Fruit fly (Drosophila melanogaster): ENCODE measurements around the gene kon.

- TF ChIP-seq CG12942 (GFP tag; optimal IDR thresholded peaks at IDR 0.05) (no peak), CG1647 (GFP tag; optimal IDR thresholded peaks at IDR 0.05) (no peak), Atf3 (GFP tag; optimal IDR thresholded peaks at IDR 0.05) (no peak), pan (optimal IDR thresholded peaks at IDR 0.05) (no peak), pan (GFP tag; optimal IDR thresholded peaks at IDR 0.05 in 1 of 2, IDR thresholded peaks at IDR 0.05 in 1 of 2) (no peak), CG3163 (GFP tag; optimal IDR thresholded peaks at IDR 0.05) (no peak), Ada2b (GFP tag; IDR thresholded peaks at IDR 0.05) (no peak), dan (GFP tag; IDR thresholded peaks at IDR 0.05) (no peak), kah (GFP tag; optimal IDR thresholded peaks at IDR 0.05) (no peak), CG11456 (GFP tag; IDR thresholded peaks at IDR 0.05) (no peak), CG12299 (tag; optimal IDR thresholded peaks at IDR 0.05) (no peak), ranshi (GFP tag; IDR thresholded peaks at IDR 0.05) (no peak), Dfd (GFP tag; optimal IDR thresholded peaks at IDR 0.05) (no peak), Oaz (GFP tag; IDR thresholded peaks at IDR 0.05) (no peak)
These were observed 24.6 kb downstream of the kon start for dm6 chr2L:18479177-18479521.
